Fruit fly (Drosophila melanogaster) ovary, adult (tissue): ENCODE measurements around the gene CG13299.

Source experiments
- CG17801 ChIP-seq: fragments of 200-800 bp; optimal IDR thresholded peaks from 2 replicates; lab custom pipeline; 2019; ENCODE audit warnings: missing biosample characterization, mild to moderate bottlenecking, missing genetic modification characterization, moderate library complexity; ENCODE audit not compliant: partially characterized antibody

Gene CG13299

DNA sequence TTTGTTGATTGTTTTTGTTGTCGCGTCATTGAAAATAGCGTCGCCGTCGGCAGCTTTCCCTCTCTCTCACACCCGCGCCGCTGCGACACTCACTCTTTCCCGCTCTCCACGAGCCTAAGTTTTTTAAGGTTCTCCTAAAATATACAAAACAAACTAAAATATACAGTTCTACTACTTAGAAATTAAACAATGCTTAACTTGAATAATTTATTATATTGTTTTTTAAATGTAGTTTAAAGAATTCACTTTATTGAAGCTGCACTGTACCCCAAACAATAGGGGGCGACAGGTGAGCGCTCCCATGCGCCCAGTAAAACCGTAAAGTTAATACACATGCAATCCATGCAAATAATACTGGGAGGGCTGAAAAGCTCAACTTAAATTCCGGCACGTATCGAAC, 21.6 kb upstream of the CG13299 start:
- TF ChIP-seq CG17801 (GFP tag; lab: Kevin White, UChicago) = peak; percentile 37

- no peak for TF ChIP-seq CG17801 (GFP tag; lab: Kevin White, UChicago)
These were observed 17.3 kb upstream of the CG13299 start for dm6 chr3L:6249178-6250078.

DNA sequence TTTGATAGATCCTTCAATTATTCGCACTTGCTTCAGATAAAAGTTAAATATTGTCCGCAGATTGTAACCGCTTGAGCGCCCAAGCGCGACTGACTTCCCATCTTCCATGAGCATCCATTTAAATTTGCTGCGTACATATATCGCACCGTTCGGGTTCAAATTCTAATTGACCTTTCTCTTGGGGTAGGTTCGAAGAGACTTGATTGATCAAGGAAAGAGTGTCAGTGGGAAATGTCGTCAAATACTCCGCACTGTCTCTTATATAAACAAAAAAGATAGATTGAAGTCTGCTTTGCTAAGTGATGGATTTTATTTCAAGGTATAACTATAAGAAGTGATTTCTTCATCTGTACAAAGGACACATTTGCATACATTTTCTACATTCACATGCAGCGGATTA, 13.5 kb upstream of the CG13299 start, which contains the start of gene Mdr65:
Mdr65 (minus strand) TSS at position 101 of the 400 bp plus-strand sequence.
- no peak for TF ChIP-seq CG17801 (GFP tag; lab: Kevin White, UChicago)

DNA sequence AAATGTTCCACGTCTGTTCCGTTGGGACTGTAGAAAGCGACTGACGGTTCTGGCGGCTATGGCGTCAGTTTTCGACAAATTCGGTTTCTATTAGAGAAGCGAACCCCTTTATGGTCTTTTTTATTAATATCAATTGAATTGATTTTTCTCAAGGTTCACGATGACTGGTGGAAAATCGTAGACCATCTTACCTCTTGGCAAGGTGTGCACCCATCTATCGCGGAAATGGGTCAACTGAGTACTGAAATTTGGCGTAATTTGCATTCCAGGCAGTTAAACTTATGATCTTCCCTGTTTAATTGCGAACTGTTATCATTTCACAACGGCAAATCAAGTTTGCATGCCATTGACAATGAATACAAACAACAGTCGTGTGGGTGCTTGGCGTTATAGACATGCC, 7.8 kb upstream of the CG13299 start, which contains the start of gene CG10226:
CG10226 (minus strand) TSS at position 101 of the 400 bp plus-strand sequence.
- no peak for TF ChIP-seq CG17801 (GFP tag; lab: Kevin White, UChicago)

dm6 chr3L:6234035-6234434, 1.9 kb upstream of the CG13299 start, which contains the start of gene CG42714:
TSS of gene CG42714 (minus strand) at chr3L:6234056.
- no peak for TF ChIP-seq CG17801 (GFP tag; lab: Kevin White, UChicago)

dm6 chr3L:6233281-6233680, 1.1 kb upstream of the CG13299 start, which contains the start of gene BG642312:
TSS of gene BG642312 (minus strand) at chr3L:6233381.
- no peak for TF ChIP-seq CG17801 (GFP tag; lab: Kevin White, UChicago)

dm6 chr3L:6220187-6220586, 12.0 kb downstream of the CG13299 start, which contains the start of gene CG33946:
TSS of gene CG33946 (plus strand) at chr3L:6220578.
- TF ChIP-seq CG17801 (GFP tag; lab: Kevin White, UChicago) = peak; percentile 58

dm6 chr3L:6218517-6219155, 13.5 kb downstream of the CG13299 start:
- no peak for TF ChIP-seq CG17801 (GFP tag; lab: Kevin White, UChicago)

DNA sequence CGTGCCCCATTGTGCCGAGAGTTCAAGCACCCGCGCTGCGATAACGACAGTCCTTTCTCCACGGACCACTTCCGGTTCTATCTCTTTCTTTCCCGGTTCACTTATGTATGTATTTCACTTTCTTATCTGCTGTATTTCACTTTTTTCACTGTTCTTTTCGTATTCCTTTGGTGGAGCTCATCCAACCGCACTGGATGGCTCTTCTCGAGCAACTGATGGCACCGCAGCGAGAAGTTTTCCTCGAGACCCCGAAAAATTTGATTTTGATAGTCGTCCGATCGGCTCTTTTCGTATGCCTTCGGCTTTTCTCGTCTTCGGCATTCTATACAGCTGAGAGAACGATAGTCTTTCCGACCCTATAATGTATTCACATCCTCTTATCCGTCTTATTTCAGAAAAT, 14.4 kb downstream of the CG13299 start, which contains the start of gene LanA:
LanA (minus strand) TSS at position 217 of the 400 bp plus-strand sequence.
- TF ChIP-seq CG17801 (GFP tag; lab: Kevin White, UChicago) = no peak

DNA sequence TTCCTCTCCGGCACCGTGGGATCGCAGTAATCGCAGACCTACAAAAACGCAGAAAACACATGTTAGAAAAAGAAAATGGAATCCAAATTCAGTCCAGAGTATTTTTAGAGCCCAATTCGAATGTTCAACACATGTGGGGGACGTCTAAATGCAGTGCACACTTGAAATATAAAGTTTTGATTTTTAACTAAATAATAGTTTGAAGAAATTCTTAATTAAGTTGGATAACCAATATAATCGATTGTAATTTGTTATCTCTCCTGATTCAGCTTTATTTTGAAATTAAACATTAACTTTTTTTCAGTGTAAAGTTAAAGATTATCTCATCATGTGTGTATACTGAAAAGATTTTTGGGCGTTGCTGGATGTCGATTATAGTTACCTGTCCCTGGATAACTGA, 14.9 kb downstream of the CG13299 start:
- no peak for TF ChIP-seq CG17801 (GFP tag; lab: Kevin White, UChicago)

DNA sequence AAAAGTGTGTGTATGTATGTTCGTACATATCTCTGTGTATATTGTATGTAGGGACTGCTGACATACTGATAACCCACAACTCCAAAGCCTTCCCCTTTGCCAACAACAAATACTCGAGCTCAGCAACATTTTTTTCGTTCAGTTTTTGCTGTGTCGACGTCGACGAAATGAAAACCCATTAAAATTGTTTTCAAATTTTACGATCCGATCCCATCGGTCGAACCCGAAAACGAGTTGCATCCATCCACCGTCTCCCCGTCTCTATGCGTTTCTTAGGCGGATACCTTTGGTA, 15.4 kb downstream of the CG13299 start:
- no peak for TF ChIP-seq CG17801 (GFP tag; lab: Kevin White, UChicago)

dm6 chr3L:6215976-6216786, 16.0 kb downstream of the CG13299 start:
- TF ChIP-seq CG17801 (GFP tag; lab: Kevin White, UChicago) = no peak

DNA sequence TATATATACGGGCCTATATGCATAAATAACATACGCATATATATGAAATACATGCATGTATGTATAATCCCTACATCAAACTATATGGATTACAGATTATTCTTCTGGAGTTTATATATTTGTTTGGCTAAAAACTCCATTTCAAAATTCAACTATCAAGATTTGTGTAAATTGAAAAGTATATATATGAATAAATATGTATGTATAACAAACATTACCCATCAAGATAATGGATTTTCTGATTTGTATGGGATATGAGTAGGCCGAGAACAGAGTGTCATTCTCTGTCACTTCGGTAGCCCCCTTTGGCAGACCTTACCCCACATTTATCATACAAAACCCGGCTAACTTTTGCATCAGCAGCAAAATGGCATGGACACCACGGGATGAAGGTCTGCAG, 32.0 kb downstream of the CG13299 start, which contains the start of gene CG8219:
CG8219 (plus strand) TSS at position 301 of the 400 bp plus-strand sequence.
- no peak for TF ChIP-seq CG17801 (GFP tag; lab: Kevin White, UChicago)

DNA sequence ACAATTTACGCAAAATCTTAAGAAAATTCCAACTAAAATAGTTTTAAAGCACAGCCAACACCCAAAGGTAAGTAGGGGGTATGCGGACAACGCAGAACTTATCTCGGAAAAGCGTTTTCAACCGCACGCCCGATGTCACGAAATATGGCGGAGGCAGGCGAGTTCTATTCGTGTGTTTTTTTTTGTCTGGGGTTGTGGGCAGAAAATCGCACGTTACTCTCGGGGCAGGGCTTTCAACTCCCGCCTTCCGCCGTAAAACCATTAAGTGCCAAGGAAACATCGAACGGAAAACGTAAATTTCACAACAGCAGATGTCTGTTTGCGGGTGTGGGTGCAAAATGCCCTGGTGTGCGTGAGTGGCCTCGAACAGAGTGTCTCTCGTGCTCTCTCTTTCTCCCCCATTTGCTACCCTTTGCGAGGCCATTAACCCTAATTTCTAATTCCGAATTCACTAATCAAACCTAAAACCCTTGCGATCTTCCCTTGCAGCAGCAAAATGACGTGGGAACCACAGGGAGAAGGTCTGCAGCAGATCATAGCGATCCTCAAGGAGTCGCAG, 38.5 kb downstream of the CG13299 start:
- TF ChIP-seq CG17801 (GFP tag; lab: Kevin White, UChicago) = no peak
